Worm (Caenorhabditis elegans): ENCODE data around the gene F14H8.8.

DNA sequence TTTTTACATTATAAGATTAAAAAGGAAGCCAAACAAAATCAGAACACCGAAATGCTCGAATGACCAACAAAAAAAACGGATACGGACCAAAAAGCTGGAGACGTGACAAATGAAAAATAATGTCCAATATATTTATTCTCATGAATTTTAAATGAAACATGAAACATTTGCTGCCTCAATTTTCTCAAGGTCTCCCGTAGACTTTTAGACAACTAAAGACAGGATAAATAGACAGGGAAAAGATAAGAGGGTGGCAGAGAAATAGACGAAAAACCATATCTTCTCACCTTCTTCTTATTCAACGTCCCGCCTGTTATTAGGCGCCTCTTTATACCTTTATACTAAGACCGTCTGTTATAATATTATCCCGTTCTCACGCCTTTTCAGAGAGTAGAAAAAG is 13.5 kb upstream of the F14H8.8 start:
- TF ChIP-seq ama-1 (optimal IDR thresholded peaks at IDR 0.05) (no peak), C08G9.2 (tag; optimal IDR thresholded peaks at IDR 0.05) (no peak), zip-5 (tag; optimal IDR thresholded peaks at IDR 0.05) (no peak)

All from whole organism, late embryonic.